Worm (Caenorhabditis elegans) whole organism, L2 larva: ENCODE results near the gene H06H21.37.

ENCODE experiments used
- ama-1 ChIP-seq: fragments of 150-350 bp; optimal IDR thresholded peaks from 2 replicates; lab custom pipeline; 2018; ENCODE audit warnings: inconsistent platforms
- crh-2 ChIP-seq: sonication (generic microtip); optimal IDR thresholded peaks from 2 replicates; lab custom pipeline; 2017; ENCODE audit warnings: missing biosample characterization, missing genetic modification characterization
- egl-27 ChIP-seq: sonication (generic microtip); optimal IDR thresholded peaks from 3 replicates; lab custom pipeline; 2017; ENCODE audit warnings: missing biosample characterization, missing genetic modification reagents, missing genetic modification characterization
- gmeb-1 ChIP-seq: fragments of 150-350 bp; optimal IDR thresholded peaks from 2 replicates; lab custom pipeline; 2014; ENCODE audit warnings: missing biosample characterization, missing genetic modification characterization
- lin-11 ChIP-seq: fragments of 150-350 bp; sonication (generic microtip); optimal IDR thresholded peaks from 2 replicates; lab custom pipeline; 2014; ENCODE audit warnings: missing biosample characterization, missing genetic modification characterization, inconsistent platforms, mixed read lengths
- lin-13 ChIP-seq: fragments of 150-350 bp; optimal IDR thresholded peaks from 2 replicates; lab custom pipeline; 2014; ENCODE audit warnings: missing biosample characterization, missing genetic modification reagents, missing genetic modification characterization
- lin-39 ChIP-seq: fragments of 150-350 bp; optimal IDR thresholded peaks from 2 replicates; lab custom pipeline; 2014; ENCODE audit warnings: missing biosample characterization, missing genetic modification reagents, missing genetic modification characterization
- mab-5 ChIP-seq: fragments of 150-350 bp; optimal IDR thresholded peaks from 2 replicates; lab custom pipeline; 2014; ENCODE audit warnings: missing biosample characterization, missing genetic modification characterization
- nhr-11 ChIP-seq: fragments of 150-350 bp; optimal IDR thresholded peaks from 2 replicates; lab custom pipeline; 2014; ENCODE audit warnings: missing biosample characterization, missing genetic modification characterization
- nhr-237 ChIP-seq: fragments of 150-350 bp; optimal IDR thresholded peaks from 2 replicates; lab custom pipeline; 2014; ENCODE audit warnings: missing biosample characterization, missing genetic modification characterization
- nhr-25 ChIP-seq: fragments of 150-350 bp; sonication (generic microtip); optimal IDR thresholded peaks from 3 replicates; lab custom pipeline; 2014; ENCODE audit warnings: missing biosample characterization, missing genetic modification characterization
- skn-1 ChIP-seq: sonication (generic microtip); optimal IDR thresholded peaks from 2 replicates; lab custom pipeline; 2017; ENCODE audit warnings: missing biosample characterization, missing genetic modification characterization
- sma-9 ChIP-seq, 2 experiments: fragments of 150-350 bp in 1 of 2; sonication (generic microtip) in 1 of 2; optimal IDR thresholded peaks; 2 replicates each; lab custom pipeline; 2014 to 2016; ENCODE audit warnings: missing genetic modification characterization in 2 of 2, mild to moderate bottlenecking in 1 of 2, missing biosample characterization in 1 of 2, missing compliant biosample characterization in 1 of 2, missing genetic modification reagents in 1 of 2, moderate library complexity in 1 of 2
- unc-39 ChIP-seq: fragments of 150-350 bp; optimal IDR thresholded peaks from 2 replicates; lab custom pipeline; 2014; ENCODE audit warnings: missing biosample characterization, missing genetic modification characterization

DNA sequence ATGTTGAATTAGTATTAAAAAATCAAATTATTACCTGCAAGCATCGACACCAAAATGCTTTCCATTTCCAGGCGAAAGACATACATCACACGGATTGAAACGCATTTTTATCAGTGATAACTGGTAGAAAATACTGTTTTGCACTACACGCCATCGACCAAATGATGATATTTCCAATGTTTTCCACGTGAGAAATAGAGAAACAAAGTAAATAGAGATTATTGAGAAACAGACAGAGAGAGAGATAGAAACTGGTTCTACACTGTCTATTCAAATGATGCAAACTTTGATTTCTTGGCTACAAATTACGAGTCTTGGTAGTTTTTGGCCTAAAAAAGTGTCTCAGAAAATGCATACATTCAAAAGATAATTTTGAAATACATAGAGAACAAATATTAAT is 21.4 kb downstream of the H06H21.37 start, which contains the start of gene nhr-104:
- no peak for TF ChIP-seq lin-11 (tag; lab: Kevin White, UChicago)
- TF ChIP-seq nhr-11 (tag; lab: Kevin White, UChicago): no peak
- TF ChIP-seq ama-1 (lab: Kevin White, UChicago): no peak
- no peak for TF ChIP-seq egl-27 (tag; lab: Kevin White, UChicago)
- TF ChIP-seq gmeb-1: peak; percentile 54
- no peak for TF ChIP-seq nhr-237 (tag; lab: Kevin White, UChicago)
- TF ChIP-seq crh-2 (tag; lab: Kevin White, UChicago): peak; percentile 68
- TF ChIP-seq mab-5 (tag; lab: Kevin White, UChicago): no peak
- no peak for TF ChIP-seq unc-39 (tag; lab: Kevin White, UChicago)
- TF ChIP-seq skn-1 (tag; lab: Kevin White, UChicago): peak; percentile 78
- TF ChIP-seq nhr-25: peak; percentile 60
- peak; percentile 74 for TF ChIP-seq sma-9 (GFP tag; optimal IDR thresholded peaks at IDR 0.05; lab: Kevin White, UChicago)
- TF ChIP-seq sma-9 (tag; optimal IDR thresholded peaks at IDR 0.05; lab: Kevin White, UChicago): no peak
- TF ChIP-seq lin-13 (GFP tag; lab: Kevin White, UChicago): no peak
- no peak for TF ChIP-seq lin-39
